Worm (Caenorhabditis elegans) whole organism, L4/young adult: Measurements from ENCODE around the gene ZK1127.12.

Source experiments
- dao-5 ChIP-seq: sonication (generic microtip); optimal IDR thresholded peaks from 2 replicates; lab custom pipeline; 2016; ENCODE audit warnings: missing genotype, missing genetic modification characterization, moderate library complexity, missing compliant biosample characterization
- him-1 ChIP-seq: sonication (generic microtip); optimal IDR thresholded peaks from 2 replicates; lab custom pipeline; 2016; ENCODE audit warnings: missing genotype, missing genetic modification reagents, missing genetic modification characterization, missing compliant biosample characterization

DNA sequence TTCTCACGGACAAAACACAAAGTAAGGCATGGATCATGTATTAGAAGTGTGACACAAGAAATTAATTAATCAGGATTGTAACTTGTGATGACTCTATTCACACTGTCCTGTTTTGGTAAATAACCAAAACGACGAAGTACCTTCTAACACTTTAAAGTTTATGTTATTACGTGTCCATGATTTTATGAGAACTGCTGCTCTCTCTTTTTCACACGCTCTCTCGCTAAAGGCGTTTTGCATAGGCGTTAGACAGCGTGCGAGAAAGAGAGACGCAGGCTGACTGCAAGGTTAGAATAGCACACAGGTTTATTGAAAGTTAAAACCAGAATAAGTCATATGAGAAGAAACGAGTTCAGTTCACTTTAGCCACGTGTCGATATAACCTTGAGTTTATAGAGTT, 38.2 kb downstream of the ZK1127.12 start:
- no peak for TF ChIP-seq dao-5 (tag; lab: Kevin White, UChicago)
- no peak for TF ChIP-seq him-1 (tag; lab: Kevin White, UChicago)
